Comparison of ENCODE assay signal across 3 fruit fly cellular contexts in the genomic region with DNA sequence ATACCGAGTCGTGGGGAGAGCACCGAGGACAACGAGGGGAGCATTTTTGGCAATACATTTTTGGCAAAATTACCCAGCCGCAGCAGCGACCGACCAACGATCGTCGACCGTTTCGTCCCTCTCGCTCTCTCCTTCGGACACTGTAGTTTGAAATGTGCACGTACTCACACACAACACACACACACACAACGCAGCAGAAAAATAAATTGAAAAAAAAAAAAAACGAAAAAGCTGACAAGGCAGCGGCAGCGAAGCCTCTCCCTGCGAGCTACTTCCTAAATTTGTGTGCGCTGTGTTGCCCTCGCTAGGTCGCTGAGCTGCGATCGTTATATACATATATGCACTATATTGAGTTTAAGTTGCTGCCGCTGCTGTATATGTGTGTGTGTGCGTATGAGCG.
TF ChIP-seq lines count a peak whose summit lies in the region.

No protein-coding gene starts in this region.

- no peak for TF ChIP-seq CTCF in whole organism, embryonic (GFP tag; optimal IDR thresholded peaks at IDR 0.05; lab: Kevin White, UChicago)

TF ChIP-seq in whole organism, embryonic, 481 proteins besides CTCF, POLR2A, EP300 and RAD21:
- TF ChIP-seq CG13624 (GFP tag; optimal IDR thresholded peaks at IDR 0.05; lab: Kevin White, UChicago), result no peak
- no peak for TF ChIP-seq cad (GFP tag; optimal IDR thresholded peaks at IDR 0.05; lab: Kevin White, UChicago)
- TF ChIP-seq lbe (GFP tag; optimal IDR thresholded peaks at IDR 0.05; lab: Kevin White, UChicago), result peak; percentile 52
- TF ChIP-seq gro (GFP tag; optimal IDR thresholded peaks at IDR 0.05; lab: Kevin White, UChicago), result no peak

TF ChIP-seq in whole organism, prepupa, 60 proteins besides CTCF, POLR2A, EP300 and RAD21:
- TF ChIP-seq CG6276 (GFP tag; optimal IDR thresholded peaks at IDR 0.05; lab: Kevin White, UChicago) (no peak), Met (GFP tag; optimal IDR thresholded peaks at IDR 0.05; lab: Kevin White, UChicago) (peak; percentile 49), Eip75B (GFP tag; optimal IDR thresholded peaks at IDR 0.05; lab: Kevin White, UChicago) (peak; percentile 20), CG9139 (GFP tag; optimal IDR thresholded peaks at IDR 0.05; lab: Kevin White, UChicago) (no peak), svp (GFP tag; lab: Kevin White, UChicago) (peak; percentile 71), Eip78C (GFP tag; lab: Kevin White, UChicago) (peak; percentile 72), ss (GFP tag; optimal IDR thresholded peaks at IDR 0.05; lab: Kevin White, UChicago) (no peak), CG3919 (GFP tag; optimal IDR thresholded peaks at IDR 0.05; lab: Kevin White, UChicago) (no peak), fd59A (GFP tag; optimal IDR thresholded peaks at IDR 0.05; lab: Kevin White, UChicago) (no peak), CG6854 (GFP tag; optimal IDR thresholded peaks at IDR 0.05; lab: Kevin White, UChicago) (peak; percentile 21), fkh (GFP tag; optimal IDR thresholded peaks at IDR 0.05; lab: Kevin White, UChicago) (no peak), Hr39 (GFP tag; optimal IDR thresholded peaks at IDR 0.05; lab: Kevin White, UChicago) (no peak), CG6792 (GFP tag; optimal IDR thresholded peaks at IDR 0.05; lab: Kevin White, UChicago) (no peak), Gug (GFP tag; IDR thresholded peaks at IDR 0.05; lab: Robert Waterston, UW) (no peak), Hr38 (GFP tag; optimal IDR thresholded peaks at IDR 0.05; lab: Kevin White, UChicago) (no peak), Sox102F (GFP tag; optimal IDR thresholded peaks at IDR 0.05; lab: Kevin White, UChicago) (peak; percentile 2), CG10631 (GFP tag; optimal IDR thresholded peaks at IDR 0.05; lab: Kevin White, UChicago) (no peak), CG31627 (GFP tag; optimal IDR thresholded peaks at IDR 0.05; lab: Kevin White, UChicago) (no peak), vri (GFP tag; optimal IDR thresholded peaks at IDR 0.05; lab: Kevin White, UChicago) (peak; percentile 53), pdm3 (GFP tag; optimal IDR thresholded peaks at IDR 0.05; lab: Kevin White, UChicago) (no peak), CG6163 (GFP tag; IDR thresholded peaks at IDR 0.05; lab: Robert Waterston, UW) (no peak), CG1621 (tag; optimal IDR thresholded peaks at IDR 0.05; lab: Kevin White, UChicago) (no peak), CG4318 (GFP tag; optimal IDR thresholded peaks at IDR 0.05; lab: Kevin White, UChicago) (no peak)

TF ChIP-seq in whole organism, wandering third instar larva, 38 proteins besides CTCF, POLR2A, EP300 and RAD21:
- TF ChIP-seq CrebA (GFP tag; optimal IDR thresholded peaks at IDR 0.05; lab: Kevin White, UChicago; ENCODE audit: borderline replicate concordance), result peak; percentile 69
- peak; percentile 50 for TF ChIP-seq brk (GFP tag; optimal IDR thresholded peaks at IDR 0.05; lab: Kevin White, UChicago)
- peak; percentile 74 for TF ChIP-seq br (GFP tag; optimal IDR thresholded peaks at IDR 0.05; lab: Kevin White, UChicago)
- peak; percentile 2 for TF ChIP-seq h (GFP tag; optimal IDR thresholded peaks at IDR 0.05; lab: Kevin White, UChicago)
- TF ChIP-seq Rel (GFP tag; optimal IDR thresholded peaks at IDR 0.05; lab: Kevin White, UChicago), result peak; percentile 64
- peak; percentile 30 for TF ChIP-seq Rel (tag; optimal IDR thresholded peaks at IDR 0.05; lab: Kevin White, UChicago)
- no peak for TF ChIP-seq sv (GFP tag; optimal IDR thresholded peaks at IDR 0.05; lab: Kevin White, UChicago)
- peak; percentile 17 for TF ChIP-seq Dif (GFP tag; optimal IDR thresholded peaks at IDR 0.05; lab: Kevin White, UChicago; ENCODE audit: partially characterized antibody)
- no peak for TF ChIP-seq HLH106 (tag; optimal IDR thresholded peaks at IDR 0.05; lab: Kevin White, UChicago)
- no peak for TF ChIP-seq Abd-B (GFP tag; optimal IDR thresholded peaks at IDR 0.05; lab: Kevin White, UChicago)
- TF ChIP-seq CG9705 (GFP tag; optimal IDR thresholded peaks at IDR 0.05; lab: Kevin White, UChicago), result no peak
- TF ChIP-seq jim (GFP tag; optimal IDR thresholded peaks at IDR 0.05; lab: Kevin White, UChicago), result peak; percentile 87
- TF ChIP-seq Sp1 (GFP tag; optimal IDR thresholded peaks at IDR 0.05; lab: Kevin White, UChicago), result no peak
- peak; percentile 30 for TF ChIP-seq sage (GFP tag; optimal IDR thresholded peaks at IDR 0.05; lab: Kevin White, UChicago)
- TF ChIP-seq dl (GFP tag; optimal IDR thresholded peaks at IDR 0.05; lab: Kevin White, UChicago; ENCODE audit: insufficient read depth in 1 of 2, partially characterized antibody in 2 of 2), result peak in 1 of 2 experiments; percentile 6
- TF ChIP-seq psq (GFP tag; optimal IDR thresholded peaks at IDR 0.05; lab: Kevin White, UChicago), result peak; percentile 56
- no peak for TF ChIP-seq dsf (GFP tag; optimal IDR thresholded peaks at IDR 0.05; lab: Kevin White, UChicago; ENCODE audit: borderline replicate concordance)
- TF ChIP-seq fru (GFP tag; optimal IDR thresholded peaks at IDR 0.05; lab: Kevin White, UChicago), result peak; percentile 40
- no peak for TF ChIP-seq Hr78 (GFP tag; optimal IDR thresholded peaks at IDR 0.05; lab: Kevin White, UChicago)
- TF ChIP-seq Vsx2 (GFP tag; optimal IDR thresholded peaks at IDR 0.05; lab: Kevin White, UChicago; ENCODE audit: partially characterized antibody), result peak; percentile 14
TF ChIP-seq in whole organism, wandering third instar larva: peak in this region for 12.

Comparison
In these comparisons a context has a peak if more than half of its experiments do, and no peak if none do; other contexts are left out.
1. Of the 7 proteins assayed by ChIP-seq in both whole organism, embryonic and whole organism, prepupa: peak only in whole organism, embryonic: none; only in whole organism, prepupa: CG6854 and Sox102F; in both: none; in neither: 5.